Fruit fly (Drosophila melanogaster) whole organism, embryonic: Measurements from ENCODE around the gene CG13364.

Experiments
- Bdp1 ChIP-seq: fragments of 200-800 bp; sonication (Bioruptor generic); optimal IDR thresholded peaks from 3 replicates; lab custom pipeline; 2016; ENCODE audit warnings: missing biosample characterization, missing genetic modification characterization
- CG10209 ChIP-seq: fragments of 200-800 bp; sonication (Bioruptor generic); optimal IDR thresholded peaks from 3 replicates; lab custom pipeline; 2017; ENCODE audit warnings: missing biosample characterization, mild to moderate bottlenecking, missing genetic modification characterization, missing genetic modification reagents
- CG1024 ChIP-seq: fragments of 200-800 bp; sonication (Bioruptor generic); IDR thresholded peaks from 2 replicates; pipeline ENCODE4 v1.3.6; 2022; ENCODE audit warnings: missing biosample characterization, missing genetic modification characterization
- CG11695 ChIP-seq: fragments of 200-800 bp; sonication (Bioruptor generic); IDR thresholded peaks from 3 replicates; pipeline ENCODE4 v1.3.6; 2022; ENCODE audit warnings: missing biosample characterization, missing genetic modification characterization
- CG12155 ChIP-seq: fragments of 200-800 bp; sonication (Bioruptor generic); optimal IDR thresholded peaks from 3 replicates; lab custom pipeline; 2016; ENCODE audit warnings: missing biosample characterization, missing genetic modification characterization
- CG12391 ChIP-seq: fragments of 200-800 bp; sonication (Bioruptor generic); optimal IDR thresholded peaks from 3 replicates; lab custom pipeline; 2018; ENCODE audit warnings: missing biosample characterization, mild to moderate bottlenecking, missing genetic modification characterization, moderate library complexity
- CG12769 ChIP-seq: fragments of 200-800 bp; sonication (Bioruptor generic); optimal IDR thresholded peaks from 2 replicates; lab custom pipeline; 2019; ENCODE audit warnings: missing biosample characterization, mild to moderate bottlenecking, missing genetic modification characterization, moderate library complexity
- CG13894 ChIP-seq: fragments of 200-800 bp; sonication (Bioruptor generic); optimal IDR thresholded peaks from 3 replicates; lab custom pipeline; 2018; ENCODE audit warnings: missing biosample characterization, mild to moderate bottlenecking, missing genetic modification characterization, moderate library complexity
- CG15073 ChIP-seq: fragments of 200-800 bp; sonication (Bioruptor generic); optimal IDR thresholded peaks from 2 replicates; lab custom pipeline; 2016; ENCODE audit warnings: missing biosample characterization, missing genetic modification characterization
- CG16779 ChIP-seq: fragments of 200-800 bp; sonication (Bioruptor generic); IDR thresholded peaks from 2 replicates; pipeline ENCODE4 v1.3.6; 2022; ENCODE audit warnings: missing biosample characterization, missing genetic modification characterization
- CG2199 ChIP-seq: fragments of 200-800 bp; sonication (Bioruptor generic); IDR thresholded peaks from 3 replicates; pipeline ENCODE4 v1.3.6; 2022; ENCODE audit warnings: missing biosample characterization, missing genetic modification characterization
- CG31224 ChIP-seq: fragments of 200-800 bp; sonication (Bioruptor generic); IDR thresholded peaks from 2 replicates; pipeline ENCODE4 v1.3.6; 2022; ENCODE audit warnings: missing biosample characterization, missing genetic modification characterization
- CG31388 ChIP-seq: fragments of 200-800 bp; sonication (Bioruptor generic); optimal IDR thresholded peaks from 2 replicates; lab custom pipeline; 2016; ENCODE audit warnings: missing biosample characterization, missing genetic modification characterization
- CG7987 ChIP-seq: fragments of 200-800 bp; sonication (Bioruptor generic); optimal IDR thresholded peaks from 2 replicates; lab custom pipeline; 2018; ENCODE audit warnings: missing biosample characterization, mild to moderate bottlenecking, missing genetic modification characterization, moderate library complexity
- CG8359 ChIP-seq: fragments of 200-800 bp; sonication (Bioruptor generic); optimal IDR thresholded peaks from 2 replicates; lab custom pipeline; 2017; ENCODE audit warnings: missing biosample characterization, mild to moderate bottlenecking, missing genetic modification characterization, borderline replicate concordance
- CG9817 ChIP-seq: fragments of 200-800 bp; sonication (Bioruptor generic); optimal IDR thresholded peaks from 2 replicates; lab custom pipeline; 2018; ENCODE audit warnings: missing biosample characterization, mild to moderate bottlenecking, missing genetic modification characterization, moderate library complexity
- Dfd ChIP-seq, 2 experiments: fragments of >200 bp; optimal IDR thresholded peaks; 2 replicates each; lab custom pipeline; 2017; ENCODE audit warnings: missing biosample characterization in 2 of 2, missing genetic modification characterization in 2 of 2
- Dip2 ChIP-seq: fragments of 200-800 bp; sonication (Bioruptor generic); IDR thresholded peaks from 2 replicates; pipeline ENCODE4 v1.3.6; 2022; ENCODE audit warnings: missing biosample characterization, missing genetic modification characterization
- E2f2 ChIP-seq: fragments of 200-800 bp; sonication (Bioruptor generic); IDR thresholded peaks from 2 replicates; pipeline ENCODE4 v1.3.6; 2022; ENCODE audit warnings: missing biosample characterization, missing genetic modification characterization
- HLH3B ChIP-seq: fragments of 200-800 bp; sonication (Bioruptor generic); IDR thresholded peaks from 2 replicates; pipeline ENCODE4 v1.3.6; 2022; ENCODE audit warnings: missing biosample characterization, missing genetic modification characterization
- HLH4C ChIP-seq: fragments of 200-800 bp; sonication (Bioruptor generic); IDR thresholded peaks from 3 replicates; pipeline ENCODE4 v1.3.6; 2022; ENCODE audit warnings: missing biosample characterization, missing genetic modification characterization; ENCODE audit not compliant: partially characterized antibody
- HLH54F ChIP-seq: fragments of 200-800 bp; sonication (Bioruptor generic); optimal IDR thresholded peaks from 3 replicates; lab custom pipeline; 2016; ENCODE audit warnings: missing biosample characterization, missing genetic modification characterization
- Hand ChIP-seq: fragments of 200-800 bp; sonication (Bioruptor generic); optimal IDR thresholded peaks from 2 replicates; lab custom pipeline; 2017; ENCODE audit warnings: mild to moderate bottlenecking, missing biosample characterization, missing genetic modification reagents, missing genetic modification characterization
- Med ChIP-seq: fragments of 200-800 bp; sonication (Bioruptor generic); peaks from one replicate; lab custom pipeline; 2016; ENCODE audit warnings: missing biosample characterization, missing genetic modification characterization, mild to moderate bottlenecking, inconsistent platforms, moderate library complexity
- Mes4 ChIP-seq: fragments of 200-800 bp; sonication (Bioruptor generic); optimal IDR thresholded peaks from 2 replicates; lab custom pipeline; 2016; ENCODE audit warnings: missing biosample characterization, missing genetic modification characterization
- Ptx1 ChIP-seq: fragments of 200-800 bp; sonication (Bioruptor generic); IDR thresholded peaks from 2 replicates; pipeline ENCODE4 v1.3.6; 2022; ENCODE audit warnings: missing biosample characterization, missing genetic modification characterization
- Sox100B ChIP-seq: fragments of 200-800 bp; sonication (Bioruptor generic); optimal IDR thresholded peaks from 3 replicates; lab custom pipeline; 2018; ENCODE audit warnings: missing biosample characterization, mild to moderate bottlenecking, missing genetic modification characterization
- Spps ChIP-seq: fragments of 200-800 bp; sonication (Bioruptor generic); optimal IDR thresholded peaks from 2 replicates; lab custom pipeline; 2018; ENCODE audit warnings: missing biosample characterization, mild to moderate bottlenecking, missing genetic modification characterization
- Taf1 ChIP-seq: fragments of 200-800 bp; sonication (Bioruptor generic); IDR thresholded peaks from 2 replicates; pipeline ENCODE4 v1.3.6; 2022; ENCODE audit warnings: missing biosample characterization, missing genetic modification characterization
- Trl ChIP-seq, 3 experiments: fragments of >200 bp in 2 of 3; fragments of 200-800 bp in 1 of 3; sonication (Bioruptor generic) in 1 of 3; optimal IDR thresholded peaks; 2 replicates in 1 of 3; 3 replicates in 2 of 3; lab custom pipeline; 2016 to 2017; ENCODE audit warnings: missing biosample characterization in 1 of 3, missing genetic modification characterization in 1 of 3
- amos ChIP-seq: fragments of 200-800 bp; sonication (Bioruptor generic); IDR thresholded peaks from 2 replicates; pipeline ENCODE4 v1.3.6; 2022; ENCODE audit warnings: missing biosample characterization, missing genetic modification characterization; ENCODE audit not compliant: partially characterized antibody
- bab2 ChIP-seq: fragments of 200-800 bp; sonication (Bioruptor generic); optimal IDR thresholded peaks from 2 replicates; lab custom pipeline; 2016; ENCODE audit warnings: missing biosample characterization, missing genetic modification characterization
- btn ChIP-seq: fragments of 200-800 bp; sonication (Bioruptor generic); optimal IDR thresholded peaks from 2 replicates; lab custom pipeline; 2016; ENCODE audit warnings: missing biosample characterization, missing genetic modification characterization
- cg ChIP-seq: fragments of 200-800 bp; sonication (Bioruptor generic); optimal IDR thresholded peaks from 3 replicates; lab custom pipeline; 2019; ENCODE audit warnings: missing biosample characterization, mild to moderate bottlenecking, missing genetic modification characterization, moderate library complexity
- corto ChIP-seq: fragments of 200-800 bp; sonication (Bioruptor generic); optimal IDR thresholded peaks from 2 replicates; lab custom pipeline; 2016; ENCODE audit warnings: missing biosample characterization, mild to moderate bottlenecking, missing genetic modification characterization, moderate library complexity
- dati ChIP-seq: fragments of 200-800 bp; sonication (Bioruptor generic); IDR thresholded peaks from 2 replicates; pipeline ENCODE4 v1.3.6; 2022; ENCODE audit warnings: missing biosample characterization, missing genetic modification characterization
- gcm ChIP-seq: fragments of 200-800 bp; sonication (Bioruptor generic); optimal IDR thresholded peaks from 2 replicates; lab custom pipeline; 2019; ENCODE audit warnings: missing biosample characterization, mild to moderate bottlenecking, missing genetic modification characterization, moderate library complexity
- insv ChIP-seq, 2 experiments: fragments of 200-800 bp; sonication (Bioruptor generic); optimal IDR thresholded peaks; 3 replicates each; lab custom pipeline; 2016 to 2018; ENCODE audit warnings: missing biosample characterization in 2 of 2, missing genetic modification characterization in 2 of 2
- inv ChIP-seq: fragments of 200-800 bp; sonication (Bioruptor generic); IDR thresholded peaks from 2 replicates; pipeline ENCODE4 v1.3.6; 2022; ENCODE audit warnings: missing biosample characterization, missing genetic modification characterization; ENCODE audit not compliant: partially characterized antibody
- jigr1 ChIP-seq: fragments of 200-800 bp; sonication (Bioruptor generic); IDR thresholded peaks from 3 replicates; pipeline ENCODE4 v1.3.6; 2022; ENCODE audit warnings: missing biosample characterization, missing genetic modification characterization
- kah ChIP-seq: fragments of 200-800 bp; sonication (Bioruptor generic); optimal IDR thresholded peaks from 2 replicates; lab custom pipeline; 2018; ENCODE audit warnings: missing biosample characterization, mild to moderate bottlenecking, missing genetic modification characterization
- kay ChIP-seq: fragments of 200-800 bp; sonication (Bioruptor generic); optimal IDR thresholded peaks from 2 replicates; lab custom pipeline; 2016; ENCODE audit warnings: missing biosample characterization, missing genetic modification characterization
- pho ChIP-seq: fragments of 200-800 bp; sonication (Bioruptor generic); optimal IDR thresholded peaks from 2 replicates; lab custom pipeline; 2016; ENCODE audit warnings: missing biosample characterization, missing genetic modification characterization
- pita ChIP-seq: fragments of 200-800 bp; sonication (Bioruptor generic); optimal IDR thresholded peaks from 2 replicates; lab custom pipeline; 2017; ENCODE audit warnings: missing biosample characterization, mild to moderate bottlenecking, missing genetic modification characterization
- salm ChIP-seq: fragments of 200-800 bp; sonication (Bioruptor generic); optimal IDR thresholded peaks from 2 replicates; lab custom pipeline; 2018; ENCODE audit warnings: missing biosample characterization, mild to moderate bottlenecking, missing genetic modification characterization
- shn ChIP-seq: fragments of 200-800 bp; sonication (Bioruptor generic); optimal IDR thresholded peaks from 3 replicates; lab custom pipeline; 2016; ENCODE audit warnings: missing biosample characterization, missing genetic modification characterization
- slp2 ChIP-seq: fragments of 200-800 bp; sonication (Bioruptor generic); optimal IDR thresholded peaks from 2 replicates; lab custom pipeline; 2016; ENCODE audit warnings: missing biosample characterization, missing genetic modification characterization
- ssp ChIP-seq: fragments of 200-800 bp; sonication (Bioruptor generic); IDR thresholded peaks from 2 replicates; pipeline ENCODE4 v1.3.6; 2022; ENCODE audit warnings: missing biosample characterization, missing genetic modification characterization
- ttk ChIP-seq: fragments of 200-800 bp; sonication (Bioruptor generic); IDR thresholded peaks from 2 replicates; pipeline ENCODE4 v2.1.2; 2022; ENCODE audit warnings: missing biosample characterization, missing genetic modification characterization

CG13364 gene

DNA sequence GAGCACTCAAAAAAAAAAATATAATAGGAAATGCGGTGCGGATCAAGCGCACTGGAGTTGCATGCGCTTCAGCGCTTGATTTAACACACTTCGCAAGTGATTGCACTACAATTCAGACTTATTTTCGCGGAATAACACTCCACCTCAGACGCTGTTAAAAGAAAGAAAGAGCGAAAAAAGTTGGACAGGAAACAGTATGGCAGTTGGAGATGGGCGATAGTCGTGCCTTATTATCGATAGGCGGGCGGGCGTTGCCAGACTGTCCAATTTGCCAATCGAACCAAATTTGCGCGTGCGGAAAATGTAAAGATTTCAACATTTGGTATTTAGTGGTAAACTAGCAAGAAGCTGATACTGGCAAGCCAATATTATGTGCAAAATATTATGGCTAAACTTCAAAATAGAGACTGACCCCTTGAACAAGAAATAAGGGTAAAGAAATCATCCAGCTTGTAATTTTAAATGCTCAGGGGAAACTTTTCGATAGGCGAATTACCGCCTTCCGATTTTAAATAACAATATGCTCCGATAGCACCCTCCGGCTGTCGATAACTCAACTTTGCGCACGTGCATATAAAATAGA lies 4.3 kb upstream of the CG13364 start, which contains the start of the genes RpL36 and Mybbp1A (continued):
- TF ChIP-seq cg (GFP tag; lab: Kevin White, UChicago): peak; percentile 62
- TF ChIP-seq btn (GFP tag; lab: Kevin White, UChicago): peak; percentile 42
- TF ChIP-seq CG1024 (GFP tag; lab: Robert Waterston, UW): peak; percentile 29; the same call in 1 of the 2 replicates
- peak; percentile 80 for TF ChIP-seq HLH54F (GFP tag; lab: Kevin White, UChicago)
- TF ChIP-seq Mes4 (GFP tag; lab: Kevin White, UChicago): peak; percentile 89
- peak; percentile 70 for TF ChIP-seq Sox100B (GFP tag; lab: Kevin White, UChicago)
- peak; percentile 70 for TF ChIP-seq CG12391 (tag; lab: Kevin White, UChicago)
- no peak for TF ChIP-seq Taf1 (GFP tag; lab: Robert Waterston, UW)
- peak; percentile 63 for TF ChIP-seq Ptx1 (GFP tag; lab: Robert Waterston, UW)
- peak; percentile 85 for TF ChIP-seq inv (GFP tag; lab: Robert Waterston, UW)
- TF ChIP-seq Med (GFP tag; lab: Kevin White, UChicago): peak; percentile 98
- peak; percentile 86 for TF ChIP-seq pho
- 0 out of 3 replicates have a peak, but pooled peaks have one; percentile 17 for TF ChIP-seq CG2199 (GFP tag; lab: Robert Waterston, UW)
- peak; percentile 72 for TF ChIP-seq CG9817 (tag; lab: Kevin White, UChicago)
- TF ChIP-seq HLH3B (GFP tag; lab: Robert Waterston, UW): peak; percentile 28; the same call in 1 of the 2 replicates
- TF ChIP-seq HLH4C (GFP tag; lab: Robert Waterston, UW): peak; percentile 92
- TF ChIP-seq Dip2 (GFP tag; lab: Robert Waterston, UW): no peak
- no peak for TF ChIP-seq Dfd (GFP tag; optimal IDR thresholded peaks at IDR 0.05; lab: Kevin White, UChicago)
- peak; percentile 55 for TF ChIP-seq gcm (GFP tag; lab: Kevin White, UChicago)
- no peak for TF ChIP-seq corto
- peak; percentile 62 for TF ChIP-seq bab2 (GFP tag; lab: Kevin White, UChicago)
- 0 out of 3 replicates have a peak, but pooled peaks have one; percentile 36 for TF ChIP-seq CG11695 (GFP tag; lab: Robert Waterston, UW)
- TF ChIP-seq Spps (tag; lab: Kevin White, UChicago): no peak
- peak; percentile 45 for TF ChIP-seq kah (GFP tag; lab: Kevin White, UChicago)
- peak; percentile 91 for TF ChIP-seq amos (GFP tag; lab: Robert Waterston, UW)
- TF ChIP-seq E2f2 (GFP tag; lab: Robert Waterston, UW): peak; percentile 82
- TF ChIP-seq insv (GFP tag; optimal IDR thresholded peaks at IDR 0.05; lab: Kevin White, UChicago): peak in 1 of 2 experiments; percentile 63
- 0 out of 2 replicates have a peak, but pooled peaks have one; percentile 17 for TF ChIP-seq dati (GFP tag; lab: Robert Waterston, UW)
- no peak for TF ChIP-seq CG12769 (tag; lab: Kevin White, UChicago)
- TF ChIP-seq CG13894 (tag; lab: Kevin White, UChicago): peak; percentile 68
- TF ChIP-seq ssp (GFP tag; lab: Robert Waterston, UW): peak; percentile 50
- no peak for TF ChIP-seq CG31388 (GFP tag; lab: Kevin White, UChicago)
- no peak for TF ChIP-seq CG15073 (GFP tag; lab: Kevin White, UChicago)
- TF ChIP-seq pita (GFP tag; lab: Kevin White, UChicago): no peak
- TF ChIP-seq CG8359 (GFP tag; lab: Kevin White, UChicago): peak; percentile 8
- no peak for TF ChIP-seq jigr1
- peak; percentile 62 for TF ChIP-seq ttk (GFP tag; lab: Robert Waterston, UW)
- TF ChIP-seq slp2 (GFP tag; lab: Kevin White, UChicago): peak; percentile 77
- TF ChIP-seq CG31224 (GFP tag; lab: Robert Waterston, UW): peak; percentile 39; the same call in 1 of the 2 replicates
- peak; percentile 66 for TF ChIP-seq Hand (GFP tag; lab: Kevin White, UChicago)
- TF ChIP-seq CG10209 (GFP tag; lab: Kevin White, UChicago): peak; percentile 82
- peak; percentile 87 for TF ChIP-seq CG7987
- no peak for TF ChIP-seq kay (GFP tag; lab: Kevin White, UChicago)
- peak; percentile 81 for TF ChIP-seq shn
- TF ChIP-seq salm (tag; lab: Kevin White, UChicago): no peak
- peak; percentile 63; the same call in 1 of the 2 replicates for TF ChIP-seq CG16779 (GFP tag; lab: Robert Waterston, UW)
- no peak for TF ChIP-seq Trl (optimal IDR thresholded peaks at IDR 0.05; lab: Kevin White, UChicago)
- TF ChIP-seq Trl (GFP tag; optimal IDR thresholded peaks at IDR 0.05; lab: Kevin White, UChicago): peak; percentile 80
- peak; percentile 58 for TF ChIP-seq Bdp1 (GFP tag; lab: Kevin White, UChicago)
- TF ChIP-seq CG12155 (GFP tag; lab: Kevin White, UChicago): peak; percentile 52
